Worm (Caenorhabditis elegans): Measurements from ENCODE around the gene Y41D4B.24.
A peak's percentile ranks its signal among the peaks of the same experiment; 100 is the strongest.
"Not testable (repeated sequence)": the region's sequence is repeated elsewhere in the genome, so short reads cannot be mapped to it uniquely, and the experiment has no call there.

Gene Y41D4B.24

DNA sequence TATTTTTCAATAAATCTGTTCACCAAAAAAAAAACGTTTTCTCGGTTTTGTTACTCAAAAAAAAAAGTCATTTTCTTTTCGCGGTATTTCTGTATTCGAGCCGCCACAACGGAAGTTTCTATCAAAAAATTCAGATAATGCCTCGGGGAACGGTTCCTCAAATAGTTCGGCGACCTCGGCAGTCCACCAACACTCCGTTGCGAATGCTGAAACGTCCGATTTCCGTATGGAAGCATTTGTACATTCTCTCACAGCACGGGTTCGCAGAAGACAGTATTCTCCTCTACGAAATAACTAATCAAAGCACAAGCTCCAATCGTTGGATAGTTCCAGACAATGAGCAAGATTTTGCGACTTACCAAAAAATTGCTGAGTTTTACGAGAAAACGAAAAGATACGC is 22.0 kb downstream of the Y41D4B.24 start, which contains the start of gene Y41D4B.4:
Gene Y41D4B.4 (plus strand): TSS at position 133 of the 400 bp plus-strand sequence.
- TF ChIP-seq tbx-11 (GFP tag; IDR thresholded peaks at IDR 0.05) = no peak
- no peak for TF ChIP-seq tbx-37 (GFP tag; conservative IDR thresholded peaks at IDR 0.05)
- no peak for TF ChIP-seq tra-4 (tag; optimal IDR thresholded peaks at IDR 0.05)
- TF ChIP-seq F13C5.2 (tag; optimal IDR thresholded peaks at IDR 0.05) = no peak
- TF ChIP-seq scrt-1 (GFP tag; IDR thresholded peaks at IDR 0.05) = no peak
- no peak for TF ChIP-seq sea-1 (GFP tag; conservative IDR thresholded peaks at IDR 0.05)
- TF ChIP-seq ama-1 (optimal IDR thresholded peaks at IDR 0.05) = no peak
- no peak for TF ChIP-seq ets-7 (tag; optimal IDR thresholded peaks at IDR 0.05)
- TF ChIP-seq ceh-13 (GFP tag; optimal IDR thresholded peaks at IDR 0.05) = no peak
- no peak for TF ChIP-seq flt-1 (GFP tag; IDR thresholded peaks at IDR 0.05)
- TF ChIP-seq hmg-4 (GFP tag; optimal IDR thresholded peaks at IDR 0.05) = no peak
- TF ChIP-seq hnd-1 (tag; optimal IDR thresholded peaks at IDR 0.05) = no peak
- TF ChIP-seq B0310.2 (tag; optimal IDR thresholded peaks at IDR 0.05) = no peak
- TF ChIP-seq ceh-36 (tag; optimal IDR thresholded peaks at IDR 0.05) = no peak

DNA sequence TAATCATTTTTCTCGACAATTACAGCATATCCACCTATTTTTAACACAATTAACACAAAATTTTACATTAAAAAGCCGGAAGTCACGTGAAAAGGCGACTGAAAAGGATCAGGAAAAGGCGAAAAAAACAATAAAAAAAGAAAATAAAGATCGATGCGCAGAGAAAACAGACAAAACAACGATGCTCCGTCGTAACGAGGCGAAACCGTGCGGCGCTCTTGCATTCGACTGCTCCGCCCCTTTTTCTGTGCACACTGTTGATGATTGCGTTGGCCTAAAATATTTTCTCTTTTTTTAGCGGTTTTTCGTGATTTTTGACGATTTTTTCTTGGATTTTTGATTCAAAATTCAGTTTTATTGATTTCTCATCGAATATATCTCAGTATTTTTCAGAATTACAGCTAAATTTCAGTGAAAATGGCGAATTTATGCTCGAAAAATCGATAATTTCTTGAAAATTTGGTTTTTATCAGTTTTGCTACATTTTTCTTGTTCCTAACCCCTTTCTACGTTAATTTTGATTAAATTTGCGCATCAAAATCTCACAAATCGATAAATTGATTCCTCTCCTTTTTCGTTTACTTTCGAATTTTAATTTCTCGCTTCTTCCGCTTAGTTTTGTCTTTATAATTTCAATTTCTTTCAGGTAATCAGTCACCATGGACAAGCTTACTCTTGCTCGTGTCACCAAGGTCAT is 22.8 kb downstream of the Y41D4B.24 start, which contains the start of gene rps-28:
Gene rps-28 (plus strand): TSS at position 647 of the 697 bp plus-strand sequence.
- TF ChIP-seq hnd-1 (tag; optimal IDR thresholded peaks at IDR 0.05) (peak; percentile 66), aly-1 (tag; optimal IDR thresholded peaks at IDR 0.05) (no peak), flt-1 (GFP tag; IDR thresholded peaks at IDR 0.05) (peak; percentile 83), ets-7 (tag; optimal IDR thresholded peaks at IDR 0.05) (peak; percentile 67), B0310.2 (tag; optimal IDR thresholded peaks at IDR 0.05) (peak; percentile 60), ama-1 (optimal IDR thresholded peaks at IDR 0.05) (no peak), ceh-36 (tag; optimal IDR thresholded peaks at IDR 0.05) (peak; percentile 70), F13C5.2 (tag; optimal IDR thresholded peaks at IDR 0.05) (peak; percentile 98), hmg-4 (GFP tag; optimal IDR thresholded peaks at IDR 0.05) (peak; percentile 92), tra-4 (tag; optimal IDR thresholded peaks at IDR 0.05) (peak; percentile 64), sea-1 (GFP tag; conservative IDR thresholded peaks at IDR 0.05) (peak; percentile 82), ceh-13 (GFP tag; optimal IDR thresholded peaks at IDR 0.05) (no peak), hmbx-1 (tag; optimal IDR thresholded peaks at IDR 0.05) (peak; percentile 52), tbx-11 (GFP tag; IDR thresholded peaks at IDR 0.05) (peak; percentile 62), pes-1 (GFP tag; IDR thresholded peaks at IDR 0.05) (peak; percentile 83), scrt-1 (GFP tag; IDR thresholded peaks at IDR 0.05) (peak; percentile 77), tbx-37 (GFP tag; conservative IDR thresholded peaks at IDR 0.05) (peak; percentile 70)

ce11 chrIV:1657069-1657468 is 24.9 kb downstream of the Y41D4B.24 start:
- TF ChIP-seq pes-1 (GFP tag; IDR thresholded peaks at IDR 0.05) = no peak
- TF ChIP-seq tbx-11 (GFP tag; IDR thresholded peaks at IDR 0.05) = no peak
- TF ChIP-seq sea-1 (GFP tag; conservative IDR thresholded peaks at IDR 0.05) = no peak
- no peak for TF ChIP-seq aly-1 (tag; optimal IDR thresholded peaks at IDR 0.05)
- TF ChIP-seq B0310.2 (tag; optimal IDR thresholded peaks at IDR 0.05) = no peak
- TF ChIP-seq scrt-1 (GFP tag; IDR thresholded peaks at IDR 0.05) = no peak
- no peak for TF ChIP-seq tra-4 (tag; optimal IDR thresholded peaks at IDR 0.05)
- TF ChIP-seq F13C5.2 (tag; optimal IDR thresholded peaks at IDR 0.05) = no peak
- TF ChIP-seq ceh-13 (GFP tag; optimal IDR thresholded peaks at IDR 0.05) = no peak
- no peak for TF ChIP-seq ama-1 (optimal IDR thresholded peaks at IDR 0.05)

ce11 chrIV:1655312-1655711 is 26.7 kb downstream of the Y41D4B.24 start:
- TF ChIP-seq tra-4 (tag; optimal IDR thresholded peaks at IDR 0.05) (no peak), tbx-37 (GFP tag; conservative IDR thresholded peaks at IDR 0.05) (no peak), flt-1 (GFP tag; IDR thresholded peaks at IDR 0.05) (no peak), ama-1 (optimal IDR thresholded peaks at IDR 0.05) (no peak), tbx-11 (GFP tag; IDR thresholded peaks at IDR 0.05) (no peak), ceh-13 (GFP tag; optimal IDR thresholded peaks at IDR 0.05) (no peak)

DNA sequence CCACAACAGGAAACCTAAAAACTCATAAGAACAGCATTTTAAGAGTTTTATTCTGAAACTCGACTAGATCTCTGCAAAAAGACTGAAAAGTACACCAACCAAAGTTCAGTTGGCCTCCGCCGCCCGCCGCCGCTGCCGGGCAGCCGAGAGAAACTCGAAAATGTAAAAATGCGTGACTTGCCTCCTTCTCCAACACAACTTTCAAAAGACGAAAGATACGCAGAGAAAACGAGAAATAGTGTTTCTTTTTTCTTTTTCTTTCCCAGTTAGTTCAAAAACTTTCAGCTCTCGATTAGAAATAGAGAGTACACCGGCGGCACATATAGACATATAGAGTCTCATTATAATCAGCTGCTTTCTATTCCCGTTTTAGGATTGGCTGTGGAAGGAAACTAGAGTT is 32.2 kb downstream of the Y41D4B.24 start:
- TF ChIP-seq ama-1 (optimal IDR thresholded peaks at IDR 0.05) = no peak
- TF ChIP-seq B0310.2 (tag; optimal IDR thresholded peaks at IDR 0.05) = no peak
- no peak for TF ChIP-seq scrt-1 (GFP tag; IDR thresholded peaks at IDR 0.05)
- TF ChIP-seq aly-1 (tag; optimal IDR thresholded peaks at IDR 0.05) = no peak
- TF ChIP-seq pes-1 (GFP tag; IDR thresholded peaks at IDR 0.05) = no peak

- no peak for TF ChIP-seq ceh-13 (GFP tag; optimal IDR thresholded peaks at IDR 0.05)
- no peak for TF ChIP-seq tra-4 (tag; optimal IDR thresholded peaks at IDR 0.05)
- no peak for TF ChIP-seq sea-1 (GFP tag; conservative IDR thresholded peaks at IDR 0.05)
- no peak for TF ChIP-seq hmbx-1 (tag; optimal IDR thresholded peaks at IDR 0.05)
- TF ChIP-seq tbx-11 (GFP tag; IDR thresholded peaks at IDR 0.05) = no peak
- no peak for TF ChIP-seq aly-1 (tag; optimal IDR thresholded peaks at IDR 0.05)
- no peak for TF ChIP-seq hmg-4 (GFP tag; optimal IDR thresholded peaks at IDR 0.05)
- no peak for TF ChIP-seq scrt-1 (GFP tag; IDR thresholded peaks at IDR 0.05)
- TF ChIP-seq hnd-1 (tag; optimal IDR thresholded peaks at IDR 0.05) = no peak
- no peak for TF ChIP-seq flt-1 (GFP tag; IDR thresholded peaks at IDR 0.05)
- TF ChIP-seq pes-1 (GFP tag; IDR thresholded peaks at IDR 0.05) = no peak
- TF ChIP-seq F13C5.2 (tag; optimal IDR thresholded peaks at IDR 0.05) = no peak
- TF ChIP-seq ets-7 (tag; optimal IDR thresholded peaks at IDR 0.05) = no peak
- TF ChIP-seq ama-1 (optimal IDR thresholded peaks at IDR 0.05) = no peak
- TF ChIP-seq tbx-37 (GFP tag; conservative IDR thresholded peaks at IDR 0.05) = no peak
- no peak for TF ChIP-seq B0310.2 (tag; optimal IDR thresholded peaks at IDR 0.05)
Observed at ce11 chrIV:1649349-1649748, 32.6 kb downstream of the Y41D4B.24 start.

- TF ChIP-seq ceh-13 (GFP tag; optimal IDR thresholded peaks at IDR 0.05); F13C5.2 (tag; optimal IDR thresholded peaks at IDR 0.05); ets-7 (tag; optimal IDR thresholded peaks at IDR 0.05): not testable (repeated sequence)
Observed at ce11 chrIV:1645198-1645597, 36.8 kb downstream of the Y41D4B.24 start, which contains the start of gene nhr-274. TSS of gene nhr-274 (minus strand) at chrIV:1645298.

Data from whole organism, early embryonic.